Worm (Caenorhabditis elegans): ENCODE data around the gene C55A6.7.

DNA sequence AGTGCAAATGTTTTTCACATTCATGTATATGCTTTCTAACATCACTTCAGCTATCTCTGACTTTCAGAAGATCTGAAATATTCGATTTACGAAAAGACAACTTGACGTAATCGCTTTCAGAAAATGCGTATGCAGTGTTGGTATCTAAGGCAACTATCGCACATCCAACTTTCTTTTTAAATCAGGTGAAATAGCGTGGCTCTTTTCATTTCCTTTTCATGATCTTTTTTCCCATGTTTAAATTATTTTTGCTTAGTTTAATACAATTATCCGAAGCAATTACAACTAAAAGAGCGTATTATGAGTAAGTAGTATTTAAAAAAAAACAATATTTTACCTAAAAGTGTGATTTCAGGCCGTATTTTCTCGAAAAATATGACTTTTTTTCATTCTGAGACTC, 26.5 kb upstream of the C55A6.7 start, which contains the start of gene F38B7.11:
- TF ChIP-seq nhr-77 (tag; optimal IDR thresholded peaks at IDR 0.05) (no peak), lin-13 (GFP tag; optimal IDR thresholded peaks at IDR 0.05) (no peak), ztf-11 (tag; optimal IDR thresholded peaks at IDR 0.05) (no peak), ceh-44 (GFP tag; IDR thresholded peaks at IDR 0.05) (no peak)
